Fruit fly (Drosophila melanogaster) whole organism, embryonic: ENCODE measurements around the gene CG14054.

ENCODE experiments used
- CG10147 ChIP-seq: fragments of 200-800 bp; sonication (Bioruptor generic); optimal IDR thresholded peaks from 2 replicates; lab custom pipeline; 2019; ENCODE audit warnings: missing biosample characterization, mild to moderate bottlenecking, missing genetic modification characterization, moderate library complexity
- CG10543 ChIP-seq: fragments of 200-800 bp; sonication (Bioruptor generic); optimal IDR thresholded peaks from 3 replicates; lab custom pipeline; 2017; ENCODE audit warnings: missing biosample characterization, mild to moderate bottlenecking, missing genetic modification characterization, moderate library complexity
- CG12219 ChIP-seq: fragments of 200-800 bp; sonication (Bioruptor generic); optimal IDR thresholded peaks from 3 replicates; lab custom pipeline; 2018; ENCODE audit warnings: missing biosample characterization, mild to moderate bottlenecking, missing genetic modification characterization
- CG1233 ChIP-seq: fragments of 200-800 bp; sonication (Bioruptor generic); optimal IDR thresholded peaks from 4 replicates; lab custom pipeline; 2018; ENCODE audit warnings: missing biosample characterization, mild to moderate bottlenecking, missing genetic modification characterization
- CG14667 ChIP-seq: fragments of 200-800 bp; sonication (Bioruptor generic); IDR thresholded peaks from 2 replicates; pipeline ENCODE4 v1.3.6; 2022; ENCODE audit warnings: missing biosample characterization, missing genetic modification characterization
- CG1529 ChIP-seq: fragments of 200-800 bp; sonication (Bioruptor generic); optimal IDR thresholded peaks from 3 replicates; lab custom pipeline; 2018; ENCODE audit warnings: missing biosample characterization, missing genetic modification characterization
- CG16813 ChIP-seq: fragments of 200-800 bp; sonication (Bioruptor generic); IDR thresholded peaks from 3 replicates; pipeline ENCODE4 v1.3.6; 2022; ENCODE audit warnings: missing biosample characterization, missing genetic modification characterization; ENCODE audit not compliant: partially characterized antibody
- CG17328 ChIP-seq: fragments of 200-800 bp; sonication (Bioruptor generic); IDR thresholded peaks from 2 replicates; pipeline ENCODE4 v1.3.6; 2022; ENCODE audit warnings: missing biosample characterization, missing genetic modification characterization
- CG34376 ChIP-seq: fragments of 200-800 bp; sonication (Bioruptor generic); optimal IDR thresholded peaks from 2 replicates; lab custom pipeline; 2018; ENCODE audit warnings: missing biosample characterization, mild to moderate bottlenecking, missing genetic modification characterization
- CG4424 ChIP-seq: fragments of 200-800 bp; sonication (Bioruptor generic); optimal IDR thresholded peaks from 3 replicates; lab custom pipeline; 2016; ENCODE audit warnings: missing biosample characterization, missing genetic modification characterization
- CG5245 ChIP-seq: fragments of 200-800 bp; sonication (Bioruptor generic); optimal IDR thresholded peaks from 3 replicates; lab custom pipeline; 2016; ENCODE audit warnings: missing biosample characterization, missing genetic modification characterization
- CG7271 ChIP-seq: fragments of 200-800 bp; sonication (Bioruptor generic); optimal IDR thresholded peaks from 2 replicates; lab custom pipeline; 2018; ENCODE audit warnings: missing biosample characterization, mild to moderate bottlenecking, missing genetic modification characterization, moderate library complexity
- CG8924 ChIP-seq: fragments of 200-800 bp; optimal IDR thresholded peaks from 3 replicates; lab custom pipeline; 2019; ENCODE audit warnings: missing biosample characterization, mild to moderate bottlenecking, missing genetic modification characterization, moderate library complexity
- CG9215 ChIP-seq: fragments of 200-800 bp; sonication (Bioruptor generic); IDR thresholded peaks from 2 replicates; pipeline ENCODE4 v1.3.6; 2022; ENCODE audit warnings: missing biosample characterization, missing genetic modification characterization
- CG9817 ChIP-seq: fragments of 200-800 bp; sonication (Bioruptor generic); optimal IDR thresholded peaks from 2 replicates; lab custom pipeline; 2018; ENCODE audit warnings: missing biosample characterization, mild to moderate bottlenecking, missing genetic modification characterization, moderate library complexity
- CTCF ChIP-seq: fragments of 200-800 bp; sonication (Bioruptor generic); optimal IDR thresholded peaks from 2 replicates; lab custom pipeline; 2017; ENCODE audit warnings: missing biosample characterization, mild to moderate bottlenecking, missing genetic modification characterization, moderate library complexity
- CoRest ChIP-seq: fragments of 200-800 bp; sonication (Bioruptor generic); optimal IDR thresholded peaks from 3 replicates; lab custom pipeline; 2018; ENCODE audit warnings: missing biosample characterization, mild to moderate bottlenecking, missing genetic modification characterization, moderate library complexity
- Dip3 ChIP-seq: fragments of 200-800 bp; sonication (Bioruptor generic); optimal IDR thresholded peaks from 3 replicates; lab custom pipeline; 2016; ENCODE audit warnings: missing biosample characterization, missing genetic modification characterization
- HmgD ChIP-seq: fragments of 200-800 bp; sonication (Bioruptor generic); optimal IDR thresholded peaks from 3 replicates; lab custom pipeline; 2016; ENCODE audit warnings: missing biosample characterization, missing genetic modification characterization
- Hr3 ChIP-seq: fragments of 200-800 bp; sonication (Bioruptor generic); optimal IDR thresholded peaks from 3 replicates; lab custom pipeline; 2016; ENCODE audit warnings: missing biosample characterization, missing genetic modification characterization
- Hr51 ChIP-seq, 2 experiments: fragments of 200-800 bp; sonication (Bioruptor generic); optimal IDR thresholded peaks; 2 replicates in 1 of 2; 3 replicates in 1 of 2; lab custom pipeline; 2016 to 2018; ENCODE audit warnings: missing biosample characterization in 2 of 2, missing genetic modification characterization in 2 of 2, mild to moderate bottlenecking in 1 of 2, moderate library complexity in 1 of 2
- Lhr ChIP-seq: fragments of 200-800 bp; sonication (Bioruptor generic); optimal IDR thresholded peaks from 3 replicates; lab custom pipeline; 2017; ENCODE audit warnings: mild to moderate bottlenecking, missing biosample characterization, missing genetic modification reagents, missing genetic modification characterization
- Lim3 ChIP-seq: fragments of 200-800 bp; sonication (Bioruptor generic); IDR thresholded peaks from 2 replicates; pipeline ENCODE4 v1.3.6; 2022; ENCODE audit warnings: missing biosample characterization, missing genetic modification characterization
- MESR4 ChIP-seq: fragments of 200-800 bp; sonication (Bioruptor generic); optimal IDR thresholded peaks from 2 replicates; lab custom pipeline; 2018; ENCODE audit warnings: missing biosample characterization, mild to moderate bottlenecking, missing genetic modification characterization, moderate library complexity
- Med ChIP-seq: fragments of 200-800 bp; sonication (Bioruptor generic); peaks from one replicate; lab custom pipeline; 2016; ENCODE audit warnings: missing biosample characterization, missing genetic modification characterization, mild to moderate bottlenecking, inconsistent platforms, moderate library complexity
- Meics ChIP-seq: fragments of 200-800 bp; sonication (Bioruptor generic); optimal IDR thresholded peaks from 2 replicates; lab custom pipeline; 2017; ENCODE audit warnings: missing biosample characterization, mild to moderate bottlenecking, missing genetic modification characterization
- NC2β ChIP-seq: fragments of 200-800 bp; sonication (Bioruptor generic); optimal IDR thresholded peaks from 2 replicates; lab custom pipeline; 2016; ENCODE audit warnings: missing biosample characterization, missing genetic modification characterization
- Scr ChIP-seq: fragments of 200-800 bp; sonication (Bioruptor generic); IDR thresholded peaks from 2 replicates; pipeline ENCODE4 v1.3.6; 2022; ENCODE audit warnings: missing biosample characterization, missing genetic modification characterization; ENCODE audit not compliant: partially characterized antibody
- Six4 ChIP-seq: fragments of 200-800 bp; sonication (Bioruptor generic); optimal IDR thresholded peaks from 2 replicates; lab custom pipeline; 2016; ENCODE audit warnings: missing biosample characterization, missing genetic modification characterization
- Sox100B ChIP-seq: fragments of 200-800 bp; sonication (Bioruptor generic); optimal IDR thresholded peaks from 3 replicates; lab custom pipeline; 2018; ENCODE audit warnings: missing biosample characterization, mild to moderate bottlenecking, missing genetic modification characterization
- Sox102F ChIP-seq: fragments of 200-800 bp; sonication (Bioruptor generic); optimal IDR thresholded peaks from 2 replicates; lab custom pipeline; 2018; ENCODE audit warnings: missing biosample characterization, mild to moderate bottlenecking, missing genetic modification characterization, moderate library complexity
- Stat92E ChIP-seq, 3 experiments: fragments of >200 bp in 2 of 3; fragments of 200-800 bp in 1 of 3; sonication (Bioruptor generic) in 1 of 3; optimal IDR thresholded peaks; 2 replicates each; lab custom pipeline; 2017 to 2019; ENCODE audit warnings: missing biosample characterization in 3 of 3, missing genetic modification characterization in 3 of 3, mild to moderate bottlenecking in 1 of 3, moderate library complexity in 1 of 3
- aop ChIP-seq: fragments of 200-800 bp; sonication (Bioruptor generic); IDR thresholded peaks from 2 replicates; pipeline ENCODE4 v1.3.6; 2022; ENCODE audit warnings: missing biosample characterization, missing genetic modification characterization
- da ChIP-seq: fragments of 200-800 bp; sonication (Bioruptor generic); optimal IDR thresholded peaks from 2 replicates; lab custom pipeline; 2016; ENCODE audit warnings: missing biosample characterization, missing genetic modification characterization
- dm ChIP-seq: fragments of 200-800 bp; sonication (Bioruptor generic); optimal IDR thresholded peaks from 3 replicates; lab custom pipeline; 2016; ENCODE audit warnings: missing biosample characterization, missing genetic modification characterization
- dysf ChIP-seq: fragments of 200-800 bp; sonication (Bioruptor generic); IDR thresholded peaks from 3 replicates; pipeline ENCODE4 v1.3.6; 2022; ENCODE audit warnings: missing biosample characterization, missing genetic modification characterization
- ems ChIP-seq: fragments of 200-800 bp; sonication (Bioruptor generic); optimal IDR thresholded peaks from 3 replicates; lab custom pipeline; 2016; ENCODE audit warnings: missing biosample characterization, missing genetic modification characterization
- gce ChIP-seq: fragments of 200-800 bp; sonication (Bioruptor generic); IDR thresholded peaks from 3 replicates; pipeline ENCODE4 v1.3.6; 2022; ENCODE audit warnings: missing biosample characterization, missing genetic modification characterization
- hth ChIP-seq: fragments of >200 bp; optimal IDR thresholded peaks from 2 replicates; lab custom pipeline; 2017; ENCODE audit warnings: inconsistent platforms
- lmd ChIP-seq: fragments of 200-800 bp; sonication (Bioruptor generic); IDR thresholded peaks from 2 replicates; pipeline ENCODE4 v1.3.6; 2022; ENCODE audit warnings: missing biosample characterization, missing genetic modification characterization
- lola ChIP-seq, 3 experiments: fragments of >200 bp in 2 of 3; fragments of 200-800 bp in 1 of 3; sonication (Bioruptor generic) in 1 of 3; optimal IDR thresholded peaks; 2 replicates each; lab custom pipeline; 2017 to 2019; ENCODE audit warnings: missing biosample characterization in 3 of 3, missing genetic modification characterization in 3 of 3, mild to moderate bottlenecking in 1 of 3, moderate library complexity in 1 of 3
- mirr ChIP-seq: fragments of 200-800 bp; sonication (Bioruptor generic); optimal IDR thresholded peaks from 3 replicates; lab custom pipeline; 2018; ENCODE audit warnings: missing biosample characterization, mild to moderate bottlenecking, missing genetic modification characterization
- nmo ChIP-seq: fragments of 200-800 bp; sonication (Bioruptor generic); optimal IDR thresholded peaks from 2 replicates; lab custom pipeline; 2018; ENCODE audit warnings: missing biosample characterization, mild to moderate bottlenecking, missing genetic modification characterization, moderate library complexity
- nom ChIP-seq: fragments of 200-800 bp; sonication (Bioruptor generic); optimal IDR thresholded peaks from 2 replicates; lab custom pipeline; 2017; ENCODE audit warnings: missing biosample characterization, missing genetic modification characterization, mild to moderate bottlenecking, moderate library complexity, missing genetic modification reagents
- p53 ChIP-seq: fragments of 200-800 bp; sonication (Bioruptor generic); optimal IDR thresholded peaks from 2 replicates; lab custom pipeline; 2016; ENCODE audit warnings: missing biosample characterization, missing genetic modification characterization
- pan ChIP-seq, 4 experiments: fragments of >200 bp in 3 of 4; fragments of 200-800 bp in 1 of 4; sonication (Bioruptor generic) in 1 of 4; optimal IDR thresholded peaks in 3 of 4; IDR thresholded peaks in 1 of 4; 2 replicates each; pipeline versions ENCODE4 v1.3.6 to Lab custom; 2017 to 2022; ENCODE audit warnings: missing biosample characterization in 2 of 4, missing genetic modification characterization in 2 of 4, mixed read lengths in 1 of 4
- pita ChIP-seq: fragments of 200-800 bp; sonication (Bioruptor generic); optimal IDR thresholded peaks from 2 replicates; lab custom pipeline; 2017; ENCODE audit warnings: missing biosample characterization, mild to moderate bottlenecking, missing genetic modification characterization
- ssp ChIP-seq: fragments of 200-800 bp; sonication (Bioruptor generic); IDR thresholded peaks from 2 replicates; pipeline ENCODE4 v1.3.6; 2022; ENCODE audit warnings: missing biosample characterization, missing genetic modification characterization
- sug ChIP-seq: fragments of 200-800 bp; optimal IDR thresholded peaks from 2 replicates; lab custom pipeline; 2019; ENCODE audit warnings: missing biosample characterization, mild to moderate bottlenecking, missing genetic modification characterization, moderate library complexity
- tgo ChIP-seq: fragments of 200-800 bp; sonication (Bioruptor generic); IDR thresholded peaks from 3 replicates; pipeline ENCODE4 v1.3.6; 2022; ENCODE audit warnings: missing biosample characterization, missing genetic modification characterization
- zf30C ChIP-seq: fragments of 200-800 bp; sonication (Bioruptor generic); optimal IDR thresholded peaks from 3 replicates; lab custom pipeline; 2018; ENCODE audit warnings: missing biosample characterization, mild to moderate bottlenecking, missing genetic modification characterization

The CG14054 gene

dm6 chrX:2061119-2061518 lies 5.0 kb downstream of the CG14054 start (continued):
- TF ChIP-seq CG14667 (GFP tag; lab: Robert Waterston, UW) (no peak), p53 (no peak), CG1233 (peak; percentile 66), CG16813 (GFP tag; lab: Robert Waterston, UW) (no peak), nmo (peak; percentile 62), CoRest (tag; lab: Kevin White, UChicago) (peak; percentile 65), CG8924 (peak; percentile 40), dm (GFP tag; lab: Kevin White, UChicago) (no peak), Six4 (GFP tag; lab: Kevin White, UChicago) (peak; percentile 2), pan (optimal IDR thresholded peaks at IDR 0.05; lab: Kevin White, UChicago) (no peak), pan (GFP tag; optimal IDR thresholded peaks at IDR 0.05 in 1 of 2, IDR thresholded peaks at IDR 0.05 in 1 of 2) (peak in 1 of 2 experiments; percentile 31), Dip3 (GFP tag; lab: Kevin White, UChicago) (no peak), tgo (GFP tag; lab: Robert Waterston, UW) (no peak), CG17328 (GFP tag; lab: Robert Waterston, UW) (0 out of 2 replicates have a peak, but pooled peaks have one; percentile 15), zf30C (GFP tag; lab: Kevin White, UChicago) (no peak), gce (GFP tag; lab: Robert Waterston, UW) (no peak), Med (peak; percentile 78), Hr51 (GFP tag; optimal IDR thresholded peaks at IDR 0.05; lab: Kevin White, UChicago) (peak in 1 of 2 experiments; percentile 36), CTCF (GFP tag; lab: Kevin White, UChicago) (no peak), CG9215 (GFP tag; lab: Robert Waterston, UW) (no peak), CG4424 (GFP tag; lab: Kevin White, UChicago) (peak; percentile 23), HmgD (no peak), hth (lab: Kevin White, UChicago) (no peak), mirr (GFP tag; lab: Kevin White, UChicago) (peak; percentile 2), CG7271 (tag; lab: Kevin White, UChicago) (peak; percentile 0), Sox102F (GFP tag; lab: Kevin White, UChicago) (peak; percentile 20), CG9817 (tag; lab: Kevin White, UChicago) (peak; percentile 24), lmd (0 out of 2 replicates have a peak, but pooled peaks have one; percentile 18), lola (GFP tag; optimal IDR thresholded peaks at IDR 0.05; lab: Kevin White, UChicago) (peak in 1 of 3 experiments; percentile 45), CG1529 (peak; percentile 42), Stat92E (GFP tag; optimal IDR thresholded peaks at IDR 0.05; lab: Kevin White, UChicago) (no peak), MESR4 (no peak), ems (GFP tag; lab: Kevin White, UChicago) (no peak), Hr3 (no peak), Lim3 (GFP tag; lab: Robert Waterston, UW) (no peak), CG12219 (peak; percentile 49), CG5245 (peak; percentile 20), pita (GFP tag; lab: Kevin White, UChicago) (no peak), NC2β (no peak), ssp (GFP tag; lab: Robert Waterston, UW) (no peak), CG34376 (GFP tag; lab: Kevin White, UChicago) (peak; percentile 16), Meics (GFP tag; lab: Kevin White, UChicago) (peak; percentile 40), Lhr (peak; percentile 1), Sox100B (GFP tag; lab: Kevin White, UChicago) (no peak), nom (GFP tag; lab: Kevin White, UChicago) (peak; percentile 27), CG10543 (GFP tag; lab: Kevin White, UChicago) (peak; percentile 39), CG10147 (GFP tag; lab: Kevin White, UChicago) (peak; percentile 19), dysf (no peak), aop (GFP tag; lab: Robert Waterston, UW) (no peak), Scr (GFP tag; lab: Robert Waterston, UW) (no peak), da (GFP tag; lab: Kevin White, UChicago) (no peak), sug (tag; lab: Kevin White, UChicago) (peak; percentile 50)
